Worm (Caenorhabditis elegans) whole organism, early embryonic: Measurements from ENCODE around the gene agt-2.

Experiments used
- B0310.2 ChIP-seq: sonication (generic microtip); optimal IDR thresholded peaks from 2 replicates; lab custom pipeline; 2016; ENCODE audit warnings: mild to moderate bottlenecking, missing genetic modification characterization, missing compliant biosample characterization
- F13C5.2 ChIP-seq: sonication (generic microtip); optimal IDR thresholded peaks from 2 replicates; lab custom pipeline; 2017; ENCODE audit warnings: mild to moderate bottlenecking, missing genetic modification characterization, inconsistent platforms, missing compliant biosample characterization
- aly-1 ChIP-seq: sonication (generic microtip); optimal IDR thresholded peaks from 2 replicates; lab custom pipeline; 2016; ENCODE audit warnings: missing genetic modification characterization, missing compliant biosample characterization
- ama-1 ChIP-seq: fragments of 150-350 bp; optimal IDR thresholded peaks from 2 replicates; lab custom pipeline; 2014
- ceh-13 ChIP-seq: fragments of 200-800 bp; sonication (Bioruptor generic); optimal IDR thresholded peaks from 2 replicates; lab custom pipeline; 2018; ENCODE audit warnings: mild to moderate bottlenecking, missing genetic modification characterization, missing compliant biosample characterization
- ceh-36 ChIP-seq: sonication (generic microtip); optimal IDR thresholded peaks from 2 replicates; lab custom pipeline; 2016; ENCODE audit warnings: missing genetic modification characterization, inconsistent platforms, missing compliant biosample characterization
- ets-7 ChIP-seq: sonication (generic microtip); optimal IDR thresholded peaks from 2 replicates; lab custom pipeline; 2016; ENCODE audit warnings: missing genotype, missing genetic modification characterization, missing compliant biosample characterization
- flt-1 ChIP-seq: fragments of 200-800 bp; sonication (Bioruptor generic); IDR thresholded peaks from 2 replicates; pipeline ENCODE4 v1.3.6; 2022; ENCODE audit warnings: missing genetic modification characterization, missing compliant biosample characterization
- hmbx-1 ChIP-seq: sonication (generic microtip); optimal IDR thresholded peaks from 2 replicates; lab custom pipeline; 2016; ENCODE audit warnings: mild to moderate bottlenecking, missing genetic modification characterization, missing compliant biosample characterization
- hmg-4 ChIP-seq: fragments of 200-800 bp; sonication (Bioruptor generic); optimal IDR thresholded peaks from 2 replicates; lab custom pipeline; 2018; ENCODE audit warnings: mild to moderate bottlenecking, missing genetic modification characterization, missing compliant biosample characterization
- hnd-1 ChIP-seq: sonication (generic microtip); optimal IDR thresholded peaks from 2 replicates; lab custom pipeline; 2016; ENCODE audit warnings: missing genetic modification characterization, missing compliant biosample characterization
- pes-1 ChIP-seq: fragments of 200-800 bp; sonication (Bioruptor generic); IDR thresholded peaks from 2 replicates; pipeline ENCODE4 v1.3.6; 2022; ENCODE audit warnings: missing genetic modification reagents, missing genetic modification characterization, missing compliant biosample characterization
- scrt-1 ChIP-seq: fragments of 200-800 bp; sonication (Bioruptor generic); IDR thresholded peaks from 2 replicates; pipeline ENCODE4 v1.3.6; 2022; ENCODE audit warnings: missing genetic modification characterization, missing compliant biosample characterization
- sea-1 ChIP-seq: fragments of 200-800 bp; sonication (Bioruptor generic); conservative IDR thresholded peaks from 2 replicates; pipeline ENCODE4 v1.3.6; 2022; ENCODE audit warnings: missing genetic modification characterization, missing compliant biosample characterization
- tbx-11 ChIP-seq: fragments of 200-800 bp; sonication (Bioruptor generic); IDR thresholded peaks from 2 replicates; pipeline ENCODE4 v1.3.6; 2022; ENCODE audit warnings: missing genetic modification characterization, missing compliant biosample characterization
- tbx-37 ChIP-seq: fragments of 200-800 bp; sonication (Bioruptor generic); conservative IDR thresholded peaks from 2 replicates; pipeline ENCODE4 v1.3.6; 2022; ENCODE audit warnings: missing genetic modification reagents, missing genetic modification characterization, missing compliant biosample characterization
- tra-4 ChIP-seq: sonication (generic microtip); optimal IDR thresholded peaks from 2 replicates; lab custom pipeline; 2017; ENCODE audit warnings: missing genetic modification characterization, missing compliant biosample characterization

Gene agt-2

DNA sequence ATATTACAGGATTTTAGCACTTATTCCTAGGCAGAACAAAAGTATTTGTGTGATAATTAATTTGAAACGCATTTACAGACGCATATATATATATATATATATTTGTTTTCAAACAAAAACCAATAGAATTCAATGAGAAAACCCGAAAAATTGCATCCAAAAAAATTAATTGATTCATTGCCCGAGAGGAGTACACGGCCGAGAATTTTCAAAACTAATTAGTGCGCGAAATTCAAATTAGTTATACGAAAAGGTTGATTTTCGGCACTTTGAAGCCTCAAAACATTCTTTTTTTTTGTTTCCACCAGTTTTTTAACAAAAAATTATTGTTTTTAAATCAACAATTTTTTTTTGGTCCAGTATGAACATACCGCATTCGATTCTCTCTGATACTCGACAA is 17.8 kb upstream of the agt-2 start:
- TF ChIP-seq F13C5.2 (tag; lab: Kevin White, UChicago) (no peak), aly-1 (tag; lab: Kevin White, UChicago) (no peak), ama-1 (lab: Kevin White, UChicago) (no peak), pes-1 (GFP tag; lab: Robert Waterston, UW) (no peak), tbx-37 (GFP tag; lab: Robert Waterston, UW) (no peak), scrt-1 (no peak), hnd-1 (no peak), tra-4 (tag; lab: Kevin White, UChicago) (no peak), flt-1 (GFP tag; lab: Robert Waterston, UW) (no peak)

DNA sequence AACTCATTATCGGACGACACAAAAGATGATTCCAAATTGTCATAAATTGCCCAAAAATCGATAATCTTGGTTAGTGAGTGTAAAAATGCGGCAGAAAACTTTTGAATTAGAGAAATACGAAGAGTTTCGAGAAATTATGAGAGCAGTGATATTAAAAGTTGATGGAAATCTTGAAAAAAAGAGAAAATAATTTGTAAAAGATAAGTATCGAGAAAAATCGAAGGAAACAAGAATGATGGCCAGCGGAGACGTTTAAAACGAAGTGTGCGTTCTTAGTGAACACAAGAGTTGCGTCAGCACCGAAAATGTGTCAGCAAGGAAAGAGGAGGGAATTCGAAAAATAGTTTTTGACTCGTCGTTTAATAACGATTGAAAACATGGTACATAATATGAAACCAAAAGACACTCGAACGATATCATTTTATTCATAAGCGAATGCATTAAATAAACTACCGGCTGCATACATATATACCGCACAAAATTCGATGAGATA is 16.2 kb upstream of the agt-2 start, which contains the start of gene ndx-6:
ndx-6 (minus strand) TSS at position 51 of the 493 bp plus-strand sequence.
- no peak for TF ChIP-seq B0310.2 (tag; lab: Kevin White, UChicago)
- peak; percentile 56 for TF ChIP-seq F13C5.2 (tag; lab: Kevin White, UChicago)
- TF ChIP-seq sea-1 (GFP tag; lab: Robert Waterston, UW), result no peak
- peak; percentile 45; the same call in 1 of the 2 replicates for TF ChIP-seq tbx-37 (GFP tag; lab: Robert Waterston, UW)
- no peak for TF ChIP-seq ceh-13 (GFP tag; lab: Kevin White, UChicago)
- peak; percentile 20 for TF ChIP-seq ets-7 (tag; lab: Kevin White, UChicago)
- TF ChIP-seq ama-1 (lab: Kevin White, UChicago), result no peak
- TF ChIP-seq aly-1 (tag; lab: Kevin White, UChicago), result no peak
- TF ChIP-seq hmbx-1 (tag; lab: Kevin White, UChicago), result peak; percentile 7
- TF ChIP-seq pes-1 (GFP tag; lab: Robert Waterston, UW), result peak; percentile 66
- no peak for TF ChIP-seq tbx-11 (GFP tag; lab: Robert Waterston, UW)
- TF ChIP-seq flt-1 (GFP tag; lab: Robert Waterston, UW), result no peak
- no peak for TF ChIP-seq hmg-4
- no peak for TF ChIP-seq hnd-1
- no peak for TF ChIP-seq tra-4 (tag; lab: Kevin White, UChicago)
- TF ChIP-seq scrt-1, result no peak
- TF ChIP-seq ceh-36, result peak; percentile 30

DNA sequence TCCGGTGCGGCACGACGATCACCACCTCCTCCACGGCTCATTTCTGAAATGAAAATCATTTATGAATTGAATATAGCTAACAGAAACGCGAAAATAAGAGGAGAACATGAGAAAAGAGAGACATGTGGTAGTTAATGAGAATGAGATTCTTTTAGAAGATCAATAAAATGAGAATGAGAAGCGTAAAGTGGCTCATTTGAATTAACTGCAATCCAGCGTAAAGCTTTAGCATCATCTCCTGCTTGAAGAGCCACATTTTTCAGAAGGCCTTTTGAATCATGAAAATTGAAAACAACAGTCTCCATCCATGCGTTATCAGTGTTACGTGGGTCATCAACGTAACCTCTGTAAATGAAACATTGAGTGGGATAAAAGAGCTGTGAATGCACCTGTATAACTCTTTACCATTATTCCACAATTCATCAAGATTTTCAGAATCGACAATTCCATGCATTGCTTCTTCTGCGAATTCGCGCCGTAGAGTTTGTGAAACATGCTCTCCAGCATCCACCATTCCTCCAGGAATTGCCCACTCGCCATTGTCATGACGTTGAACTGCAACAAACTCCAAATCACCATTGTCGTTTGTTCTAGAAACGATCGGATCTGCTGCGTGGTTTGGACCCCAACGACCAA is 15.3 kb upstream of the agt-2 start, which contains the start of gene rsp-4:
rsp-4 (minus strand) TSS at position 51 of the 636 bp plus-strand sequence.
- TF ChIP-seq ama-1 (lab: Kevin White, UChicago), result no peak
- TF ChIP-seq aly-1 (tag; lab: Kevin White, UChicago), result no peak

DNA sequence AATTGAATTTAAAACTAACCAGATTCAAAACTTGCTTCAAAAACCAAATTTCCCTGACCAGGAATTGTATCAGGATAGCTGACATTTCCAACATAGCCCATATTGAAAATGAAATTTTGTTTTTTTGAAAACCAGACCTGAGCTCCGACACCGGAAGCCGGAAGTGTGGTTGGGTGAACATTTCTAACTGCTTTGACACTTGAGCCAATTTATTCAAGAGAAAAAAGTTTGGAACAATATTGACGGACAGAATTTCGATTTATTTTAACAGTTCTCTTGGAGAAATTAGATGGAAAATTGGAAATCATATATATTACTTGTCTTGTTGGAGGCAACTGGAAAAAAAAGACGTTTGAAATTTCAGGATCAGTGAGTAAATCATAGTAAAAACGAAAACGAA is 13.6 kb upstream of the agt-2 start, which contains the start of gene ccpp-6:
ccpp-6 (minus strand) TSS at position 101 of the 400 bp plus-strand sequence.
- TF ChIP-seq sea-1 (GFP tag; lab: Robert Waterston, UW) (no peak), ets-7 (tag; lab: Kevin White, UChicago) (no peak), tbx-37 (GFP tag; lab: Robert Waterston, UW) (no peak), ama-1 (lab: Kevin White, UChicago) (no peak), hmg-4 (no peak), pes-1 (GFP tag; lab: Robert Waterston, UW) (no peak), flt-1 (GFP tag; lab: Robert Waterston, UW) (no peak), F13C5.2 (tag; lab: Kevin White, UChicago) (no peak), B0310.2 (tag; lab: Kevin White, UChicago) (no peak), tra-4 (tag; lab: Kevin White, UChicago) (no peak)

DNA sequence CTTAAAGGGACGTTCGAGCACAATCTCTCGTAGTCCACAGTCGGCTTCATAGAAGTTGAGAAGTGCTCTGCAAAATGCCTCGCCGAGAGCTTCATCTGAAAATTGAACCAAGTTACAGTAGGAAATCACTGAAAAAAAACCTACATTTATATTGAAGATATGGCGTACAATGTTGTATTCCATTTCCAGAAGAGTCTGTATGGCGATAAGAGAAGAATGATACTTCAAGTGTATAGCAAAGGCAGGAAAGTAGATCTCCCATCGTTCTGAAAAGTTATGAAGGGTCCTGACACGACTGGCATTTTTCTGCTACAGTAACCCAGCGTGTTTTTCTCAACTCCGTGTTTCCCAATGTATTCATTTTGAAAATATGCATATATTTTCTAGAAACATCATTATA is 10.7 kb upstream of the agt-2 start:
- TF ChIP-seq hmg-4 (no peak), aly-1 (tag; lab: Kevin White, UChicago) (no peak), pes-1 (GFP tag; lab: Robert Waterston, UW) (no peak), hmbx-1 (tag; lab: Kevin White, UChicago) (no peak), B0310.2 (tag; lab: Kevin White, UChicago) (no peak), ceh-13 (GFP tag; lab: Kevin White, UChicago) (no peak), ama-1 (lab: Kevin White, UChicago) (no peak), ets-7 (tag; lab: Kevin White, UChicago) (no peak), tbx-37 (GFP tag; lab: Robert Waterston, UW) (no peak), flt-1 (GFP tag; lab: Robert Waterston, UW) (no peak), sea-1 (GFP tag; lab: Robert Waterston, UW) (no peak), scrt-1 (no peak), tra-4 (tag; lab: Kevin White, UChicago) (no peak), ceh-36 (no peak), F13C5.2 (tag; lab: Kevin White, UChicago) (no peak), hnd-1 (no peak), tbx-11 (GFP tag; lab: Robert Waterston, UW) (no peak)

DNA sequence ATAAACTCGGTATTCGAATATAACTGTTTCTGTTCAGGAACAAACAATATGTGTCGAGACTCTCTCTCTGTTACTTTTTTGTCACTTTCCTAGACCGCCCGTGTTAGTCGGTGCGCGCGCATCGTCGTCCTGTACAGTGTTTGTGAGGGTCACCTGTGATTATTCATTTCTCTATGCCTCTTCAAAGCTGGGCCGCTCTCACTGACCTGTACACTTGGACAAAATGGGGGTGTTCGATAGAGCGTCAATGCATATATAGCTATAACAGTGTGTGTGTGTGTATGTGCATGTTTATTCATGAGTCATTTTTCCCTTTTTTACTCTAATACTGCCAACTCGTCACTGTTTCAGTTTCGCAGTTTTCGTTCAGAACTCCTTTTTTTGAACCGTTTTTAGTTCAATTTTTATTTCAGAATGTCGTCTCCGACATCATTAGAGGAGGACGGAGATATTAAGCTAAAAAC is 6.0 kb upstream of the agt-2 start, which contains the start of gene pkc-3:
pkc-3 (plus strand) TSS at position 414 of the 464 bp plus-strand sequence.
- TF ChIP-seq sea-1 (GFP tag; lab: Robert Waterston, UW) (no peak), tbx-11 (GFP tag; lab: Robert Waterston, UW) (no peak), hmg-4 (peak; percentile 41), flt-1 (GFP tag; lab: Robert Waterston, UW) (no peak)

DNA sequence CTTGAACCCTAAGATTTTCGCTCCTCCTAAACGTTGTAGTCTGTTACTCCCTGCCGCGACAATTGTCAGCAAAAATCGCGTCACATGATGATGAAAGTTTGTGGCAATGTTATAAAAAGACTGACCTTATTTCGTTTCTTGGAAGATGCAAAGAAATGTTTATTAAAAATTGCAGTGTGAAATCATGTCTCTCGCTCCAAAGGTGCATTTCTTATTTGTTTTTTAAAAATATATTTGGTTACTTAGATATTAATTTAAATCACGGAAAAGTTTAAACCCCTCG is 4.6 kb upstream of the agt-2 start:
- TF ChIP-seq aly-1 (tag; lab: Kevin White, UChicago) (no peak), flt-1 (GFP tag; lab: Robert Waterston, UW) (no peak), hmbx-1 (tag; lab: Kevin White, UChicago) (no peak), sea-1 (GFP tag; lab: Robert Waterston, UW) (no peak), hnd-1 (no peak), B0310.2 (tag; lab: Kevin White, UChicago) (no peak)
